Worm (Caenorhabditis elegans): Measurements from ENCODE around the gene rpl-29.

Gene rpl-29

ce11 chrIV:13860459-13860858 is 21.6 kb upstream of the rpl-29 start:
- TF ChIP-seq ama-1 (optimal IDR thresholded peaks at IDR 0.05) (no peak), efl-1 (optimal IDR thresholded peaks at IDR 0.05) (no peak), efl-1 (GFP tag; optimal IDR thresholded peaks at IDR 0.05 in 1 of 2) (peak in 1 of 2 experiments; percentile 95), dpl-1 (GFP tag; optimal IDR thresholded peaks at IDR 0.05) (peak in 1 of 3 experiments; percentile 18), nhr-12 (tag; optimal IDR thresholded peaks at IDR 0.05) (no peak), lin-35 (GFP tag; optimal IDR thresholded peaks at IDR 0.05) (peak in 1 of 2 experiments; percentile 26), grh-1 (GFP tag; IDR thresholded peaks at IDR 0.05) (no peak)

- 0 out of 2 replicates have a peak, but pooled peaks have one; percentile 6 for TF ChIP-seq unc-98 (GFP tag; IDR thresholded peaks at IDR 0.05)
Measured at ce11 chrIV:13862003-13862402, 20.0 kb upstream of the rpl-29 start.

- TF ChIP-seq nhr-28 (tag; optimal IDR thresholded peaks at IDR 0.05) (no peak), lin-13 (GFP tag; optimal IDR thresholded peaks at IDR 0.05) (no peak), nhr-85 (tag) (no peak), nhr-11 (tag; optimal IDR thresholded peaks at IDR 0.05) (no peak), nhr-77 (tag; optimal IDR thresholded peaks at IDR 0.05) (peak; percentile 1), mef-2 (tag; optimal IDR thresholded peaks at IDR 0.05) (no peak), skn-1 (tag; optimal IDR thresholded peaks at IDR 0.05) (peak; percentile 28)
Measured at ce11 chrIV:13865172-13865571, 16.9 kb upstream of the rpl-29 start, which contains the start of gene vamp-8. Gene vamp-8 (minus strand): TSS chrIV:13865196.

ce11 chrIV:13866754-13867153 is 15.3 kb upstream of the rpl-29 start, which contains the start of gene B0513.90:
Gene B0513.90 (plus strand): TSS chrIV:13867054.
- no peak for TF ChIP-seq tlp-1 (tag; optimal IDR thresholded peaks at IDR 0.05)
- no peak for TF ChIP-seq efl-1 (optimal IDR thresholded peaks at IDR 0.05)
- TF ChIP-seq efl-1 (GFP tag; optimal IDR thresholded peaks at IDR 0.05 in 1 of 2), result peak in 1 of 2 experiments; percentile 12

- TF ChIP-seq nhr-77 (tag; optimal IDR thresholded peaks at IDR 0.05) (no peak), lin-15B (tag; optimal IDR thresholded peaks at IDR 0.05) (no peak), nhr-12 (tag; optimal IDR thresholded peaks at IDR 0.05) (no peak), aly-2 (tag; optimal IDR thresholded peaks at IDR 0.05) (no peak), unc-98 (GFP tag; IDR thresholded peaks at IDR 0.05) (no peak), nhr-84 (tag; optimal IDR thresholded peaks at IDR 0.05) (no peak), fkh-10 (GFP tag; optimal IDR thresholded peaks at IDR 0.05) (no peak), efl-1 (optimal IDR thresholded peaks at IDR 0.05) (no peak), efl-1 (GFP tag; optimal IDR thresholded peaks at IDR 0.05 in 1 of 2) (no peak), ztf-11 (tag; optimal IDR thresholded peaks at IDR 0.05) (no peak), mep-1 (tag; optimal IDR thresholded peaks at IDR 0.05) (no peak), hpl-2 (GFP tag; optimal IDR thresholded peaks at IDR 0.05) (no peak), nhr-90 (tag; optimal IDR thresholded peaks at IDR 0.05; ENCODE audit: poor library complexity) (no peak), pqm-1 (tag; optimal IDR thresholded peaks at IDR 0.05) (no peak), xbp-1 (tag; optimal IDR thresholded peaks at IDR 0.05) (no peak), C04F5.9 (tag; optimal IDR thresholded peaks at IDR 0.05) (no peak), unc-130 (tag; optimal IDR thresholded peaks at IDR 0.05) (no peak), C16A3.4 (tag; optimal IDR thresholded peaks at IDR 0.05) (no peak)
Measured at ce11 chrIV:13870085-13870484, 11.9 kb upstream of the rpl-29 start.

ce11 chrIV:13876565-13877153 is 5.4 kb upstream of the rpl-29 start, which contains the start of gene prdh-1:
Gene prdh-1 (minus strand): TSS chrIV:13876615.
- TF ChIP-seq efl-1 (optimal IDR thresholded peaks at IDR 0.05), result no peak
- TF ChIP-seq efl-1 (GFP tag; optimal IDR thresholded peaks at IDR 0.05 in 1 of 2), result peak in 1 of 2 experiments; percentile 47
- TF ChIP-seq ceh-82 (tag; optimal IDR thresholded peaks at IDR 0.05), result no peak

ce11 chrIV:13877707-13878106 is 4.3 kb upstream of the rpl-29 start:
- TF ChIP-seq blmp-1 (tag; optimal IDR thresholded peaks at IDR 0.05) (no peak), ceh-8 (GFP tag; optimal IDR thresholded peaks at IDR 0.05) (no peak), dpl-1 (GFP tag; optimal IDR thresholded peaks at IDR 0.05) (peak in 1 of 3 experiments; percentile 32), pax-3 (tag; optimal IDR thresholded peaks at IDR 0.05) (no peak), sox-4 (tag; optimal IDR thresholded peaks at IDR 0.05) (no peak), hlh-17 (GFP tag; optimal IDR thresholded peaks at IDR 0.05; ENCODE audit: borderline replicate concordance) (no peak), rnt-1 (tag; optimal IDR thresholded peaks at IDR 0.05) (peak; percentile 71), irx-1 (tag; optimal IDR thresholded peaks at IDR 0.05) (no peak), isw-1 (GFP tag; IDR thresholded peaks at IDR 0.05) (0 out of 2 replicates have a peak, but pooled peaks have one; percentile 5), sup-37 (GFP tag; optimal IDR thresholded peaks at IDR 0.05) (no peak), swsn-7 (tag; optimal IDR thresholded peaks at IDR 0.05) (peak; percentile 48), fkh-10 (GFP tag; optimal IDR thresholded peaks at IDR 0.05) (peak; percentile 7), nhr-47 (tag; optimal IDR thresholded peaks at IDR 0.05) (peak; percentile 50), C34B4.2 (tag; optimal IDR thresholded peaks at IDR 0.05) (no peak)
